Fruit fly (Drosophila melanogaster) whole organism, embryonic: ENCODE results near the gene CG16789.

Source experiments
- Ada2b ChIP-seq: fragments of 200-800 bp; sonication (Bioruptor generic); IDR thresholded peaks from 2 replicates; pipeline ENCODE4 v1.3.6; 2022; ENCODE audit warnings: missing biosample characterization, missing genetic modification characterization
- BtbVII ChIP-seq: fragments of 200-800 bp; sonication (Bioruptor generic); optimal IDR thresholded peaks from 3 replicates; lab custom pipeline; 2017; ENCODE audit warnings: missing biosample characterization, mild to moderate bottlenecking, missing genetic modification characterization
- CG11456 ChIP-seq: fragments of 200-800 bp; sonication (Bioruptor generic); IDR thresholded peaks from 3 replicates; pipeline ENCODE4 v1.3.6; 2022; ENCODE audit warnings: missing biosample characterization, missing genetic modification characterization
- CG12299 ChIP-seq: fragments of 200-800 bp; sonication (Bioruptor generic); optimal IDR thresholded peaks from 2 replicates; lab custom pipeline; 2018; ENCODE audit warnings: missing biosample characterization, mild to moderate bottlenecking, missing genetic modification characterization
- CG12391 ChIP-seq: fragments of 200-800 bp; sonication (Bioruptor generic); optimal IDR thresholded peaks from 3 replicates; lab custom pipeline; 2018; ENCODE audit warnings: missing biosample characterization, mild to moderate bottlenecking, missing genetic modification characterization, moderate library complexity
- CG13123 ChIP-seq: fragments of 200-800 bp; sonication (Bioruptor generic); optimal IDR thresholded peaks from 2 replicates; lab custom pipeline; 2016; ENCODE audit warnings: missing biosample characterization, missing genetic modification characterization
- CG13287 ChIP-seq: fragments of 200-800 bp; sonication (Bioruptor generic); IDR thresholded peaks from 2 replicates; pipeline ENCODE4 v1.3.6; 2022; ENCODE audit warnings: missing biosample characterization, missing genetic modification characterization; ENCODE audit not compliant: partially characterized antibody
- CG14860 ChIP-seq: fragments of 200-800 bp; sonication (Bioruptor generic); IDR thresholded peaks from 3 replicates; pipeline ENCODE4 v1.3.6; 2022; ENCODE audit warnings: missing biosample characterization, missing genetic modification characterization; ENCODE audit not compliant: partially characterized antibody
- CG14965 ChIP-seq: fragments of 200-800 bp; sonication (Bioruptor generic); optimal IDR thresholded peaks from 2 replicates; lab custom pipeline; 2016; ENCODE audit warnings: missing biosample characterization, missing genetic modification characterization, borderline replicate concordance
- CG15479 ChIP-seq: fragments of 200-800 bp; sonication (Bioruptor generic); optimal IDR thresholded peaks from 3 replicates; lab custom pipeline; 2019; ENCODE audit warnings: missing biosample characterization, mild to moderate bottlenecking, missing genetic modification characterization, moderate library complexity
- CG16779 ChIP-seq: fragments of 200-800 bp; sonication (Bioruptor generic); IDR thresholded peaks from 2 replicates; pipeline ENCODE4 v1.3.6; 2022; ENCODE audit warnings: missing biosample characterization, missing genetic modification characterization
- CG16863 ChIP-seq: fragments of 200-800 bp; sonication (Bioruptor generic); optimal IDR thresholded peaks from 3 replicates; lab custom pipeline; 2016; ENCODE audit warnings: missing biosample characterization, missing genetic modification characterization
- CG17912 ChIP-seq: fragments of 200-800 bp; sonication (Bioruptor generic); optimal IDR thresholded peaks from 2 replicates; lab custom pipeline; 2018; ENCODE audit warnings: missing biosample characterization, mild to moderate bottlenecking, missing genetic modification characterization
- CG30020 ChIP-seq: fragments of 200-800 bp; optimal IDR thresholded peaks from 2 replicates; lab custom pipeline; 2019; ENCODE audit warnings: missing biosample characterization, mild to moderate bottlenecking, missing genetic modification characterization, moderate library complexity
- CG32532 ChIP-seq: fragments of 200-800 bp; sonication (Bioruptor generic); IDR thresholded peaks from 2 replicates; pipeline ENCODE4 v1.3.6; 2022; ENCODE audit warnings: missing biosample characterization, missing genetic modification characterization
- CG3407 ChIP-seq: fragments of 200-800 bp; sonication (Bioruptor generic); optimal IDR thresholded peaks from 2 replicates; lab custom pipeline; 2018; ENCODE audit warnings: missing biosample characterization, mild to moderate bottlenecking, missing genetic modification characterization
- CG7357 ChIP-seq: fragments of 200-800 bp; sonication (Bioruptor generic); IDR thresholded peaks from 3 replicates; pipeline ENCODE4 v1.3.6; 2022; ENCODE audit warnings: missing biosample characterization, missing genetic modification characterization
- CG7839 ChIP-seq: fragments of 200-800 bp; sonication (Bioruptor generic); optimal IDR thresholded peaks from 3 replicates; lab custom pipeline; 2018; ENCODE audit warnings: missing biosample characterization, mild to moderate bottlenecking, missing genetic modification characterization, moderate library complexity
- CG8388 ChIP-seq: fragments of 200-800 bp; sonication (Bioruptor generic); optimal IDR thresholded peaks from 2 replicates; lab custom pipeline; 2019; ENCODE audit warnings: missing biosample characterization, mild to moderate bottlenecking, missing genetic modification characterization, moderate library complexity
- CG8478 ChIP-seq: fragments of >200 bp; optimal IDR thresholded peaks from 2 replicates; lab custom pipeline; 2018
- CG8765 ChIP-seq: fragments of 200-800 bp; sonication (Bioruptor generic); IDR thresholded peaks from 2 replicates; pipeline ENCODE4 v1.3.6; 2022; ENCODE audit warnings: missing biosample characterization, missing genetic modification characterization
- CG9609 ChIP-seq: fragments of 200-800 bp; sonication (Bioruptor generic); optimal IDR thresholded peaks from 3 replicates; lab custom pipeline; 2016; ENCODE audit warnings: missing biosample characterization, missing genetic modification characterization
- CoRest ChIP-seq: fragments of 200-800 bp; sonication (Bioruptor generic); optimal IDR thresholded peaks from 3 replicates; lab custom pipeline; 2018; ENCODE audit warnings: missing biosample characterization, mild to moderate bottlenecking, missing genetic modification characterization, moderate library complexity
- Doc3 ChIP-seq: fragments of 200-800 bp; sonication (Bioruptor generic); IDR thresholded peaks from 3 replicates; pipeline ENCODE4 v1.3.6; 2022; ENCODE audit warnings: missing biosample characterization, missing genetic modification characterization; ENCODE audit not compliant: partially characterized antibody
- Dref ChIP-seq: fragments of 200-800 bp; sonication (Bioruptor generic); IDR thresholded peaks from 2 replicates; pipeline ENCODE4 v1.3.6; 2022; ENCODE audit warnings: missing biosample characterization, missing genetic modification characterization
- Drgx ChIP-seq: fragments of 200-800 bp; sonication (Bioruptor generic); IDR thresholded peaks from 2 replicates; pipeline ENCODE4 v1.3.6; 2022; ENCODE audit warnings: missing biosample characterization, missing genetic modification characterization
- H2.0 ChIP-seq: fragments of 200-800 bp; sonication (Bioruptor generic); IDR thresholded peaks from 2 replicates; pipeline ENCODE4 v1.3.6; 2022; ENCODE audit warnings: missing biosample characterization, missing genetic modification characterization
- Hand ChIP-seq: fragments of 200-800 bp; sonication (Bioruptor generic); optimal IDR thresholded peaks from 2 replicates; lab custom pipeline; 2017; ENCODE audit warnings: mild to moderate bottlenecking, missing biosample characterization, missing genetic modification reagents, missing genetic modification characterization
- Med ChIP-seq: fragments of 200-800 bp; sonication (Bioruptor generic); peaks from one replicate; lab custom pipeline; 2016; ENCODE audit warnings: missing biosample characterization, missing genetic modification characterization, mild to moderate bottlenecking, inconsistent platforms, moderate library complexity
- Mes4 ChIP-seq: fragments of 200-800 bp; sonication (Bioruptor generic); optimal IDR thresholded peaks from 2 replicates; lab custom pipeline; 2016; ENCODE audit warnings: missing biosample characterization, missing genetic modification characterization
- Mrtf ChIP-seq: fragments of 200-800 bp; sonication (Bioruptor generic); IDR thresholded peaks from 3 replicates; pipeline ENCODE4 v1.3.6; 2022; ENCODE audit warnings: missing biosample characterization, missing genetic modification characterization
- Trl ChIP-seq, 3 experiments: fragments of >200 bp in 2 of 3; fragments of 200-800 bp in 1 of 3; sonication (Bioruptor generic) in 1 of 3; optimal IDR thresholded peaks; 2 replicates in 1 of 3; 3 replicates in 2 of 3; lab custom pipeline; 2016 to 2017; ENCODE audit warnings: missing biosample characterization in 1 of 3, missing genetic modification characterization in 1 of 3
- aop ChIP-seq: fragments of 200-800 bp; sonication (Bioruptor generic); IDR thresholded peaks from 2 replicates; pipeline ENCODE4 v1.3.6; 2022; ENCODE audit warnings: missing biosample characterization, missing genetic modification characterization
- cad ChIP-seq: fragments of >200 bp; optimal IDR thresholded peaks from 2 replicates; lab custom pipeline; 2017; ENCODE audit warnings: missing biosample characterization, missing genetic modification characterization
- caup ChIP-seq: fragments of 200-800 bp; sonication (Bioruptor generic); optimal IDR thresholded peaks from 3 replicates; lab custom pipeline; 2017; ENCODE audit warnings: missing biosample characterization, mild to moderate bottlenecking, missing genetic modification characterization, moderate library complexity; ENCODE audit not compliant: severe bottlenecking
- dysf ChIP-seq: fragments of 200-800 bp; sonication (Bioruptor generic); IDR thresholded peaks from 3 replicates; pipeline ENCODE4 v1.3.6; 2022; ENCODE audit warnings: missing biosample characterization, missing genetic modification characterization
- eyg ChIP-seq: fragments of 200-800 bp; sonication (Bioruptor generic); optimal IDR thresholded peaks from 3 replicates; lab custom pipeline; 2016; ENCODE audit warnings: missing biosample characterization, missing genetic modification characterization
- her ChIP-seq: fragments of 200-800 bp; sonication (Bioruptor generic); optimal IDR thresholded peaks from 2 replicates; lab custom pipeline; 2016; ENCODE audit warnings: missing biosample characterization, missing genetic modification characterization
- insv ChIP-seq, 2 experiments: fragments of 200-800 bp; sonication (Bioruptor generic); optimal IDR thresholded peaks; 3 replicates each; lab custom pipeline; 2016 to 2018; ENCODE audit warnings: missing biosample characterization in 2 of 2, missing genetic modification characterization in 2 of 2
- jumu ChIP-seq: fragments of 200-800 bp; sonication (Bioruptor generic); optimal IDR thresholded peaks from 3 replicates; lab custom pipeline; 2016; ENCODE audit warnings: missing biosample characterization, missing genetic modification characterization
- klu ChIP-seq: fragments of 200-800 bp; sonication (Bioruptor generic); IDR thresholded peaks from 2 replicates; pipeline ENCODE4 v1.3.6; 2022; ENCODE audit warnings: missing biosample characterization, missing genetic modification characterization
- kni ChIP-seq: fragments of 200-800 bp; sonication (Bioruptor generic); optimal IDR thresholded peaks from 3 replicates; lab custom pipeline; 2017; ENCODE audit warnings: mild to moderate bottlenecking, missing biosample characterization, missing genetic modification reagents, missing genetic modification characterization
- org-1 ChIP-seq: fragments of 200-800 bp; sonication (Bioruptor generic); optimal IDR thresholded peaks from 2 replicates; lab custom pipeline; 2017; ENCODE audit warnings: missing biosample characterization, missing genetic modification characterization
- pb ChIP-seq: fragments of 200-800 bp; sonication (Bioruptor generic); optimal IDR thresholded peaks from 3 replicates; lab custom pipeline; 2016; ENCODE audit warnings: missing biosample characterization, missing genetic modification characterization
- row ChIP-seq: fragments of 200-800 bp; sonication (Bioruptor generic); IDR thresholded peaks from 3 replicates; pipeline ENCODE4 v1.3.6; 2022; ENCODE audit warnings: missing biosample characterization, missing genetic modification characterization
- sim ChIP-seq: fragments of 200-800 bp; sonication (Bioruptor generic); IDR thresholded peaks from 2 replicates; pipeline ENCODE4 v1.3.6; 2022; ENCODE audit warnings: missing biosample characterization, missing genetic modification characterization
- tll ChIP-seq, 2 experiments: fragments of 200-800 bp in 1 of 2; fragments of >200 bp in 1 of 2; sonication (Bioruptor generic) in 1 of 2; optimal IDR thresholded peaks; 2 replicates each; lab custom pipeline; 2017 to 2019; ENCODE audit warnings: missing biosample characterization in 2 of 2, missing genetic modification characterization in 2 of 2, mild to moderate bottlenecking in 1 of 2, moderate library complexity in 1 of 2
- wek ChIP-seq: fragments of 200-800 bp; sonication (Bioruptor generic); optimal IDR thresholded peaks from 3 replicates; lab custom pipeline; 2018; ENCODE audit warnings: missing biosample characterization, mild to moderate bottlenecking, missing genetic modification characterization, moderate library complexity
- zen ChIP-seq: fragments of 200-800 bp; sonication (Bioruptor generic); optimal IDR thresholded peaks from 3 replicates; lab custom pipeline; 2018; ENCODE audit warnings: missing biosample characterization, mild to moderate bottlenecking, missing genetic modification characterization, moderate library complexity

CG16789 gene

DNA sequence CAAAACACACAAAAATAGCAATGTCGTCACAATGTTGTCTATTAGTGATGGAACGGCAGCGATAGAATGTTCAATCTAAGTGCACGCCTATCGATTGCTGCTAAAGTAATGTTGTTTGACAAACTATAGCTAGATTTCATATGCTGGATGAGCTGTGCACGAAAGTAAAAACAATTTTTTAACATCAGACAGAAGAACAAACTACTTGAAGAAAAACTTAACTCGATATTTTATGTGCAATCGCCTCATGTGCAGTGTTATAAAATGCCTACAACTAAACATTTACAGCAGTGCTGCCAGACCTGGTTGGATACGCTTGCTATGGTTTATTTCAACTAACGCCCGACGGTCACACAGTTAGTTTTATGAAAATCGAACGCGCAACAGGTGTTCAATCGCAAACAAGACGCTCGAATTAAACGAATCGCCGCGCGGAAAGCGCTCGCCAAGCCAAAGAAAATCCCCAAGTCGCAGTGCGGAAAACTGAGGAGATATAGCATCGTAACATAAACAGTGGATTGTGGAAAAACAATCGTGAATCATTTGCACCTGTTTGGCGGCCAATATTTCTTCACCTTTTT, 25.0 kb downstream of the CG16789 start, which contains the start of the genes bocks and CG8312 (continued):
- peak; percentile 45 for TF ChIP-seq CG30020 (tag; lab: Kevin White, UChicago)
- TF ChIP-seq insv (GFP tag; optimal IDR thresholded peaks at IDR 0.05; lab: Kevin White, UChicago), result peak in 1 of 2 experiments; percentile 54
- TF ChIP-seq wek (GFP tag; lab: Kevin White, UChicago), result no peak
- TF ChIP-seq CG8478 (lab: Kevin White, UChicago), result no peak
- TF ChIP-seq klu (GFP tag; lab: Robert Waterston, UW), result no peak
- TF ChIP-seq pb (GFP tag; lab: Kevin White, UChicago), result no peak
- no peak for TF ChIP-seq Mrtf (GFP tag; lab: Robert Waterston, UW)
- no peak for TF ChIP-seq kni
- TF ChIP-seq sim (GFP tag; lab: Robert Waterston, UW), result no peak
- no peak for TF ChIP-seq CG32532 (GFP tag; lab: Robert Waterston, UW)
- TF ChIP-seq CG11456 (GFP tag; lab: Robert Waterston, UW), result no peak
- TF ChIP-seq CG9609 (GFP tag; lab: Kevin White, UChicago), result peak; percentile 59
- TF ChIP-seq Ada2b (GFP tag; lab: Robert Waterston, UW), result no peak
- TF ChIP-seq CG16779, result no peak
- TF ChIP-seq jumu (GFP tag; lab: Kevin White, UChicago), result peak; percentile 58
- no peak for TF ChIP-seq Dref (GFP tag; lab: Robert Waterston, UW)
- TF ChIP-seq org-1 (GFP tag; lab: Kevin White, UChicago), result no peak
- peak; percentile 64 for TF ChIP-seq caup (GFP tag; lab: Kevin White, UChicago)
- no peak for TF ChIP-seq Drgx (GFP tag; lab: Robert Waterston, UW)
- no peak for TF ChIP-seq dysf (GFP tag; lab: Robert Waterston, UW)
- no peak for TF ChIP-seq aop (GFP tag; lab: Robert Waterston, UW)
- TF ChIP-seq eyg (GFP tag; lab: Kevin White, UChicago), result peak; percentile 15
- TF ChIP-seq her (GFP tag; lab: Kevin White, UChicago), result peak; percentile 30
- no peak for TF ChIP-seq CG8765 (GFP tag; lab: Robert Waterston, UW)
- TF ChIP-seq BtbVII (GFP tag; lab: Kevin White, UChicago), result peak; percentile 16
- peak; percentile 94 for TF ChIP-seq Med (GFP tag; lab: Kevin White, UChicago)
- TF ChIP-seq CG13123 (GFP tag; lab: Kevin White, UChicago), result peak; percentile 5
- TF ChIP-seq CG14860 (GFP tag; lab: Robert Waterston, UW), result no peak
- no peak for TF ChIP-seq CG14965 (GFP tag; lab: Kevin White, UChicago)

DNA sequence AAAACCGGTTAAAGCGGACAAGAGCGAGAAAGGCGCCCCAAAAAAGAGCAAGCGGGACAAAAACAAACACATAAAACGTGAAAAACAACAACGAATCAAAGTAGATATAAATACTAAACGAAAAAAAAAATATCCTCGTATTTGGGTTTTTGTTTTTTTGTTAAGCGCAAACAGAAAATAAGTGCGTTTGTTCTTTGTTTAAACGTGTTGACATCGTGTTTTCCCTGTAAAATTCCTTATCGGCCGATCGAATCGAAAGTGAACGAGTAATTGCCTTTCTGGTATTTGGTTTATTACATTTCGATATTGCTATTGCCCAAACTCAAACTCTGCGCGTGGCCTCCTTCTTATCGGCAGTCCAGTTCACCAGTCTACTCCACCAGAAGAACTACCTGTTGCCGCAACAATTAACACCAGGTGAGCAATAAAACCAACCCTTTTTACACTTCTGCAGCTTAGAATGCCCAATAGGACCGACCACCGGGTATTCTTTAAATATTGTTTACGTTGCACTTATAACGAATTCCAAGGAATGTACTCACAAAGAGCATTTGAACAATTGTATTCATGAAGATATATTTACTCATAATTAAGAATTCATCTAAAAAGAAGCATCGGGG, 25.9 kb downstream of the CG16789 start:
- TF ChIP-seq Hand (GFP tag; lab: Kevin White, UChicago) (no peak), cad (peak; percentile 53), CG12391 (tag; lab: Kevin White, UChicago) (no peak), zen (tag; lab: Kevin White, UChicago) (peak; percentile 3), CG7357 (no peak), CG7839 (tag; lab: Kevin White, UChicago) (no peak), CG3407 (GFP tag; lab: Kevin White, UChicago) (no peak), CoRest (tag; lab: Kevin White, UChicago) (no peak), Trl (optimal IDR thresholded peaks at IDR 0.05; lab: Kevin White, UChicago) (no peak), Trl (GFP tag; optimal IDR thresholded peaks at IDR 0.05; lab: Kevin White, UChicago) (no peak), CG13287 (GFP tag; lab: Robert Waterston, UW) (no peak), Doc3 (GFP tag; lab: Robert Waterston, UW) (no peak), CG17912 (GFP tag; lab: Kevin White, UChicago) (no peak), Mes4 (no peak), row (GFP tag; lab: Robert Waterston, UW) (no peak), CG8388 (GFP tag; lab: Kevin White, UChicago) (no peak), tll (GFP tag; optimal IDR thresholded peaks at IDR 0.05; lab: Kevin White, UChicago) (peak in 1 of 2 experiments; percentile 7), H2.0 (no peak), CG15479 (GFP tag; lab: Kevin White, UChicago) (no peak), CG16863 (GFP tag; lab: Kevin White, UChicago) (no peak), CG12299 (tag; lab: Kevin White, UChicago) (no peak)
